Worm (Caenorhabditis elegans) whole organism, L4 larva: ENCODE measurements around the gene C17F4.12.
A peak's percentile ranks its signal among the peaks of the same experiment; 100 is the strongest.

ENCODE experiments used
- F26F4.8 ChIP-seq: fragments of 200-800 bp; sonication (Bioruptor generic); conservative IDR thresholded peaks from 2 replicates; pipeline ENCODE4 v1.3.6; 2022; ENCODE audit warnings: missing genetic modification characterization, missing compliant biosample characterization
- F49E8.2 ChIP-seq: sonication (generic microtip); optimal IDR thresholded peaks from 2 replicates; lab custom pipeline; 2016; ENCODE audit warnings: missing compliant biosample characterization, mild to moderate bottlenecking, missing genetic modification characterization, borderline replicate concordance
- R02D3.7 ChIP-seq: fragments of 150-350 bp; sonication (generic microtip); optimal IDR thresholded peaks from 3 replicates; lab custom pipeline; 2014; ENCODE audit warnings: missing biosample characterization, missing genetic modification characterization
- T26A8.4 ChIP-seq: fragments of 200-800 bp; sonication (Bioruptor generic); IDR thresholded peaks from 2 replicates; pipeline ENCODE4 v1.3.6; 2022; ENCODE audit warnings: missing genetic modification characterization, missing compliant biosample characterization
- aha-1 ChIP-seq: fragments of 150-350 bp; peaks from one replicate; lab custom pipeline; 2014; ENCODE audit warnings: missing biosample characterization, missing genetic modification characterization
- aly-2 ChIP-seq: sonication (generic microtip); optimal IDR thresholded peaks from 2 replicates; lab custom pipeline; 2018; ENCODE audit warnings: missing biosample characterization, missing genetic modification characterization
- arid-1 ChIP-seq: fragments of 200-800 bp; sonication (Bioruptor generic); conservative IDR thresholded peaks from 2 replicates; pipeline ENCODE4 v1.3.6; 2022; ENCODE audit warnings: missing genetic modification reagents, missing genetic modification characterization, missing compliant biosample characterization
- attf-4 ChIP-seq: sonication (generic microtip); optimal IDR thresholded peaks from 3 replicates; lab custom pipeline; 2017; ENCODE audit warnings: missing biosample characterization, missing genetic modification characterization
- ces-1 ChIP-seq: fragments of 150-350 bp; sonication (generic microtip); optimal IDR thresholded peaks from 4 replicates; lab custom pipeline; 2014; ENCODE audit warnings: missing biosample characterization, missing genetic modification reagents, missing genetic modification characterization
- daf-12 ChIP-seq: fragments of 150-350 bp; optimal IDR thresholded peaks from 2 replicates; lab custom pipeline; 2014; ENCODE audit warnings: missing biosample characterization, missing genetic modification reagents, missing genetic modification characterization
- daf-16 ChIP-seq, 3 experiments: sonication (generic microtip); optimal IDR thresholded peaks; 2 replicates each; lab custom pipeline; 2016 to 2017; ENCODE audit warnings: missing genetic modification characterization in 3 of 3, missing genetic modification reagents in 3 of 3, mild to moderate bottlenecking in 2 of 3, missing compliant biosample characterization in 2 of 3, missing biosample characterization in 1 of 3, moderate library complexity in 1 of 3
- dmd-6 ChIP-seq: fragments of 200-800 bp; sonication (Bioruptor generic); IDR thresholded peaks from 2 replicates; pipeline ENCODE4 v1.3.6; 2022; ENCODE audit warnings: missing genetic modification reagents, missing genetic modification characterization, missing compliant biosample characterization
- dmd-8 ChIP-seq: fragments of 200-800 bp; sonication (Bioruptor generic); IDR thresholded peaks from 2 replicates; pipeline ENCODE4 v1.3.6; 2022; ENCODE audit warnings: missing genetic modification characterization, missing compliant biosample characterization
- dmd-9 ChIP-seq: fragments of 200-800 bp; sonication (Bioruptor generic); IDR thresholded peaks from 2 replicates; pipeline ENCODE4 v1.3.6; 2022; ENCODE audit warnings: missing genetic modification reagents, missing genetic modification characterization, missing compliant biosample characterization
- egl-27 ChIP-seq: sonication (generic microtip); optimal IDR thresholded peaks from 3 replicates; lab custom pipeline; 2017; ENCODE audit warnings: missing biosample characterization, missing genetic modification reagents, missing genetic modification characterization
- fkh-10 ChIP-seq: fragments of 150-350 bp; optimal IDR thresholded peaks from 2 replicates; lab custom pipeline; 2014; ENCODE audit warnings: missing biosample characterization, missing genetic modification reagents, missing genetic modification characterization
- hlh-11 ChIP-seq: fragments of 200-800 bp; sonication (Bioruptor generic); optimal IDR thresholded peaks from 2 replicates; lab custom pipeline; 2018; ENCODE audit warnings: mild to moderate bottlenecking, missing genetic modification characterization, missing compliant biosample characterization
- hlh-30 ChIP-seq: sonication (generic microtip); optimal IDR thresholded peaks from 2 replicates; lab custom pipeline; 2017; ENCODE audit warnings: antibody characterized with exemption, mild to moderate bottlenecking, missing genetic modification characterization, missing compliant biosample characterization; ENCODE audit not compliant: insufficient read depth
- jun-1 ChIP-seq: fragments of 150-350 bp; optimal IDR thresholded peaks from 2 replicates; lab custom pipeline; 2014; ENCODE audit warnings: missing biosample characterization, missing genetic modification reagents, missing genetic modification characterization
- lin-1 ChIP-seq: fragments of 200-800 bp; sonication (Bioruptor generic); IDR thresholded peaks from 2 replicates; pipeline ENCODE4 v1.3.6; 2022; ENCODE audit warnings: missing genetic modification reagents, missing genetic modification characterization, missing compliant biosample characterization
- lin-39 ChIP-seq: fragments of 150-350 bp; optimal IDR thresholded peaks from 2 replicates; lab custom pipeline; 2014; ENCODE audit warnings: missing biosample characterization, missing genetic modification reagents, missing genetic modification characterization
- madf-5 ChIP-seq, 2 experiments: fragments of 200-800 bp; sonication (Bioruptor generic); IDR thresholded peaks; 2 replicates each; pipeline ENCODE4 v1.3.6; 2022; ENCODE audit warnings: missing compliant biosample characterization in 2 of 2, missing genetic modification characterization in 2 of 2
- mep-1 ChIP-seq: fragments of 150-350 bp; sonication (generic microtip); optimal IDR thresholded peaks from 3 replicates; lab custom pipeline; 2014; ENCODE audit warnings: missing biosample characterization, missing genetic modification characterization
- mes-2 ChIP-seq: sonication (generic microtip); optimal IDR thresholded peaks from 2 replicates; lab custom pipeline; 2016; ENCODE audit warnings: missing genotype, mild to moderate bottlenecking, missing genetic modification characterization, missing compliant biosample characterization; ENCODE audit not compliant: poor library complexity, severe bottlenecking
- mxl-3 ChIP-seq: fragments of 200-800 bp; sonication (Bioruptor generic); optimal IDR thresholded peaks from 2 replicates; lab custom pipeline; 2018; ENCODE audit warnings: mild to moderate bottlenecking, missing genetic modification characterization, missing compliant biosample characterization
- nhr-10 ChIP-seq: fragments of 150-350 bp; optimal IDR thresholded peaks from 2 replicates; lab custom pipeline; 2014; ENCODE audit warnings: missing biosample characterization, missing genetic modification characterization
- nhr-102 ChIP-seq: sonication (generic microtip); optimal IDR thresholded peaks from 2 replicates; lab custom pipeline; 2016; ENCODE audit warnings: mild to moderate bottlenecking, missing genetic modification characterization, moderate library complexity, missing compliant biosample characterization
- nhr-237 ChIP-seq: sonication (generic microtip); optimal IDR thresholded peaks from 2 replicates; lab custom pipeline; 2017; ENCODE audit warnings: missing biosample characterization, missing genetic modification characterization
- nhr-25 ChIP-seq: sonication (generic microtip); optimal IDR thresholded peaks from 2 replicates; lab custom pipeline; 2017; ENCODE audit warnings: missing genetic modification characterization, mild to moderate bottlenecking, missing compliant biosample characterization, antibody characterized with exemption, moderate library complexity, borderline replicate concordance; ENCODE audit not compliant: insufficient read depth
- nhr-28 ChIP-seq: fragments of 150-350 bp; optimal IDR thresholded peaks from 2 replicates; lab custom pipeline; 2014; ENCODE audit warnings: missing biosample characterization, missing genetic modification characterization
- nhr-48 ChIP-seq: sonication (generic microtip); optimal IDR thresholded peaks from 2 replicates; lab custom pipeline; 2016; ENCODE audit warnings: mild to moderate bottlenecking, missing genetic modification characterization, missing compliant biosample characterization
- nhr-77 ChIP-seq: fragments of 150-350 bp; optimal IDR thresholded peaks from 2 replicates; lab custom pipeline; 2014; ENCODE audit warnings: missing biosample characterization, missing genetic modification characterization
- pha-4 ChIP-seq, 2 experiments: fragments of 150-350 bp in 1 of 2; fragments of 200-800 bp in 1 of 2; sonication (Bioruptor generic) in 1 of 2; IDR thresholded peaks in 1 of 2; optimal IDR thresholded peaks in 1 of 2; 2 replicates each; pipeline versions ENCODE4 v1.3.6 to Lab custom; 2014 to 2022; ENCODE audit warnings: missing genetic modification characterization in 2 of 2, missing genetic modification reagents in 2 of 2, missing biosample characterization in 1 of 2, missing compliant biosample characterization in 1 of 2
- php-3 ChIP-seq: fragments of 200-800 bp; sonication (Bioruptor generic); IDR thresholded peaks from 2 replicates; pipeline ENCODE4 v1.3.6; 2022; ENCODE audit warnings: missing genetic modification reagents, missing genetic modification characterization, missing compliant biosample characterization
- pqm-1 ChIP-seq: sonication (generic microtip); optimal IDR thresholded peaks from 2 replicates; lab custom pipeline; 2017; ENCODE audit warnings: missing biosample characterization, missing genetic modification characterization
- set-16 ChIP-seq: fragments of 200-800 bp; sonication (Bioruptor generic); IDR thresholded peaks from 2 replicates; pipeline ENCODE4 v1.3.6; 2022; ENCODE audit warnings: missing genetic modification reagents, missing genetic modification characterization, missing compliant biosample characterization
- snpc-4 ChIP-seq: fragments of 150-350 bp; optimal IDR thresholded peaks from 2 replicates; lab custom pipeline; 2014; ENCODE audit warnings: missing biosample characterization, missing genetic modification characterization
- tra-1 ChIP-seq: fragments of 200-800 bp; sonication (Bioruptor generic); IDR thresholded peaks from 2 replicates; pipeline ENCODE4 v1.3.6; 2022; ENCODE audit warnings: missing genetic modification reagents, missing genetic modification characterization, missing compliant biosample characterization
- unc-62 ChIP-seq, 3 experiments: fragments of 150-350 bp in 1 of 3; sonication (generic microtip); optimal IDR thresholded peaks in 2 of 3; peaks in 1 of 3; 1 replicate in 1 of 3; 2 replicates in 2 of 3; lab custom pipeline; 2014 to 2017; ENCODE audit warnings: missing biosample characterization in 3 of 3, missing genetic modification characterization in 3 of 3, missing genetic modification reagents in 3 of 3, missing genotype in 1 of 3
- zag-1 ChIP-seq: fragments of 150-350 bp; optimal IDR thresholded peaks from 2 replicates; lab custom pipeline; 2014; ENCODE audit warnings: missing biosample characterization, missing genetic modification characterization

The C17F4.12 gene

ce11 chrII:3250195-3250594, 6.2 kb upstream of the C17F4.12 start:
- no peak for TF ChIP-seq ces-1 (GFP tag; lab: Kevin White, UChicago)
- TF ChIP-seq set-16, result peak; percentile 60; the same call in 1 of the 2 replicates

- TF ChIP-seq madf-5 (GFP tag; IDR thresholded peaks at IDR 0.05; lab: Robert Waterston, UW), result no peak
- no peak for TF ChIP-seq daf-12 (tag; lab: Kevin White, UChicago)
- no peak for TF ChIP-seq nhr-237 (tag; lab: Kevin White, UChicago)
- TF ChIP-seq F49E8.2 (tag; lab: Kevin White, UChicago), result no peak
- no peak for TF ChIP-seq pha-4 (GFP tag; IDR thresholded peaks at IDR 0.05; lab: Robert Waterston, UW)
- TF ChIP-seq pha-4 (tag; optimal IDR thresholded peaks at IDR 0.05; lab: Kevin White, UChicago), result no peak
- no peak for TF ChIP-seq ces-1 (GFP tag; lab: Kevin White, UChicago)
- TF ChIP-seq egl-27, result no peak
- no peak for TF ChIP-seq mxl-3
- TF ChIP-seq F26F4.8, result no peak
- no peak for TF ChIP-seq T26A8.4
Measured at ce11 chrII:3249406-3249805, 5.4 kb upstream of the C17F4.12 start, which contains the start of gene clec-124. clec-124 (plus strand) TSS chrII:3249706.

ce11 chrII:3248043-3248718, 4.2 kb upstream of the C17F4.12 start, which contains the start of the genes fbxc-50 and C17F4.2:
fbxc-50 (minus strand) TSS chrII:3248123.
C17F4.2 (plus strand) TSS chrII:3248668.
- TF ChIP-seq dmd-9 (GFP tag; lab: Robert Waterston, UW) (no peak), hlh-30 (tag; lab: Kevin White, UChicago) (no peak)

ce11 chrII:3247556-3247955, 3.6 kb upstream of the C17F4.12 start:
- TF ChIP-seq nhr-48 (no peak), lin-1 (GFP tag; lab: Robert Waterston, UW) (no peak), set-16 (peak; percentile 58; the same call in 1 of the 2 replicates)

- peak; percentile 95 for TF ChIP-seq nhr-28
- no peak for TF ChIP-seq R02D3.7 (tag; lab: Kevin White, UChicago)
- TF ChIP-seq nhr-102 (tag; lab: Kevin White, UChicago), result peak; percentile 41
- TF ChIP-seq mxl-3, result peak; percentile 62
- peak; percentile 84 for TF ChIP-seq pqm-1 (tag; lab: Kevin White, UChicago)
- TF ChIP-seq attf-4 (tag; lab: Kevin White, UChicago), result no peak
- TF ChIP-seq dmd-8 (GFP tag; lab: Robert Waterston, UW), result no peak
- no peak for TF ChIP-seq set-16
- peak; percentile 14 for TF ChIP-seq mes-2 (tag; lab: Kevin White, UChicago)
- no peak for TF ChIP-seq snpc-4 (tag; lab: Kevin White, UChicago)
- no peak for TF ChIP-seq daf-16 (GFP tag; optimal IDR thresholded peaks at IDR 0.05; lab: Kevin White, UChicago)
- peak; percentile 77 for TF ChIP-seq daf-16 (tag; optimal IDR thresholded peaks at IDR 0.05; lab: Kevin White, UChicago)
- TF ChIP-seq hlh-30 (tag; lab: Kevin White, UChicago), result peak; percentile 2
- no peak for TF ChIP-seq madf-5 (GFP tag; IDR thresholded peaks at IDR 0.05; lab: Robert Waterston, UW)
- no peak for TF ChIP-seq nhr-25 (tag; lab: Kevin White, UChicago)
- TF ChIP-seq aha-1, result peak; percentile 62
- TF ChIP-seq unc-62 (GFP tag; optimal IDR thresholded peaks at IDR 0.05 in 1 of 2; lab: Kevin White, UChicago), result peak in 1 of 2 experiments; percentile 80
- TF ChIP-seq unc-62 (tag; optimal IDR thresholded peaks at IDR 0.05; lab: Kevin White, UChicago), result no peak
- no peak for TF ChIP-seq aly-2 (tag; lab: Kevin White, UChicago)
- no peak for TF ChIP-seq mep-1
- peak; percentile 12 for TF ChIP-seq jun-1 (tag; lab: Kevin White, UChicago)
- peak; percentile 77; the same call in 1 of the 2 replicates for TF ChIP-seq lin-1 (GFP tag; lab: Robert Waterston, UW)
- TF ChIP-seq zag-1 (tag; lab: Kevin White, UChicago), result no peak
- TF ChIP-seq lin-39 (tag; lab: Kevin White, UChicago), result no peak
- TF ChIP-seq arid-1 (GFP tag; lab: Robert Waterston, UW), result no peak
- peak; percentile 96 for TF ChIP-seq php-3
- TF ChIP-seq nhr-10 (tag; lab: Kevin White, UChicago), result no peak
- peak; percentile 84 for TF ChIP-seq hlh-11 (tag; lab: Kevin White, UChicago)
- TF ChIP-seq tra-1 (GFP tag; lab: Robert Waterston, UW), result peak; percentile 66; the same call in 1 of the 2 replicates
- TF ChIP-seq dmd-6 (GFP tag; lab: Robert Waterston, UW), result peak; percentile 92
- TF ChIP-seq nhr-48, result peak; percentile 37
- TF ChIP-seq nhr-77 (tag; lab: Kevin White, UChicago), result peak; percentile 65
- TF ChIP-seq fkh-10 (GFP tag; lab: Kevin White, UChicago), result no peak
Measured at ce11 chrII:3245836-3246235, 1.9 kb upstream of the C17F4.12 start, which contains the start of gene C17F4.7. C17F4.7 (minus strand) TSS chrII:3246015.
